Fruit fly (Drosophila melanogaster) whole organism, embryonic: Measurements from ENCODE around the gene Ids.

Experiments used
- ATbp ChIP-seq: fragments of 200-800 bp; sonication (Bioruptor generic); optimal IDR thresholded peaks from 2 replicates; lab custom pipeline; 2017; ENCODE audit warnings: missing biosample characterization, mild to moderate bottlenecking, missing genetic modification characterization, missing genetic modification reagents
- Adf1 ChIP-seq: fragments of 200-800 bp; sonication (Bioruptor generic); IDR thresholded peaks from 2 replicates; pipeline ENCODE4 v1.3.6; 2022; ENCODE audit warnings: missing biosample characterization, missing genetic modification characterization
- Atf6 ChIP-seq: fragments of 200-800 bp; sonication (Bioruptor generic); IDR thresholded peaks from 2 replicates; pipeline ENCODE4 v1.3.6; 2022; ENCODE audit warnings: missing biosample characterization, missing genetic modification characterization
- Bteb2 ChIP-seq: fragments of 200-800 bp; sonication (Bioruptor generic); optimal IDR thresholded peaks from 2 replicates; lab custom pipeline; 2016; ENCODE audit warnings: missing biosample characterization, missing genetic modification characterization
- CG11456 ChIP-seq: fragments of 200-800 bp; sonication (Bioruptor generic); IDR thresholded peaks from 3 replicates; pipeline ENCODE4 v1.3.6; 2022; ENCODE audit warnings: missing biosample characterization, missing genetic modification characterization
- CG12104 ChIP-seq: fragments of 200-800 bp; sonication (Bioruptor generic); optimal IDR thresholded peaks from 3 replicates; lab custom pipeline; 2016; ENCODE audit warnings: missing biosample characterization, missing genetic modification characterization
- CG12391 ChIP-seq: fragments of 200-800 bp; sonication (Bioruptor generic); optimal IDR thresholded peaks from 3 replicates; lab custom pipeline; 2018; ENCODE audit warnings: missing biosample characterization, mild to moderate bottlenecking, missing genetic modification characterization, moderate library complexity
- CG13624 ChIP-seq: fragments of 200-800 bp; sonication (Bioruptor generic); optimal IDR thresholded peaks from 2 replicates; lab custom pipeline; 2016; ENCODE audit warnings: missing biosample characterization, missing genetic modification characterization
- CG14014 ChIP-seq: fragments of 200-800 bp; sonication (Bioruptor generic); IDR thresholded peaks from 2 replicates; pipeline ENCODE4 v1.3.6; 2022; ENCODE audit warnings: missing biosample characterization, missing genetic modification characterization
- CG17912 ChIP-seq: fragments of 200-800 bp; sonication (Bioruptor generic); optimal IDR thresholded peaks from 2 replicates; lab custom pipeline; 2018; ENCODE audit warnings: missing biosample characterization, mild to moderate bottlenecking, missing genetic modification characterization
- CG2678 ChIP-seq: fragments of 200-800 bp; sonication (Bioruptor generic); optimal IDR thresholded peaks from 3 replicates; lab custom pipeline; 2019; ENCODE audit warnings: missing biosample characterization, mild to moderate bottlenecking, missing genetic modification characterization, moderate library complexity
- CG3065 ChIP-seq: fragments of 200-800 bp; sonication (Bioruptor generic); optimal IDR thresholded peaks from 2 replicates; lab custom pipeline; 2016; ENCODE audit warnings: missing biosample characterization, missing genetic modification characterization
- CG32767 ChIP-seq: fragments of 200-800 bp; sonication (Bioruptor generic); IDR thresholded peaks from 2 replicates; pipeline ENCODE4 v1.3.6; 2022; ENCODE audit warnings: missing biosample characterization, missing genetic modification characterization
- CG3407 ChIP-seq: fragments of 200-800 bp; sonication (Bioruptor generic); optimal IDR thresholded peaks from 2 replicates; lab custom pipeline; 2018; ENCODE audit warnings: missing biosample characterization, mild to moderate bottlenecking, missing genetic modification characterization
- CG5953 ChIP-seq: fragments of 200-800 bp; sonication (Bioruptor generic); IDR thresholded peaks from 2 replicates; pipeline ENCODE4 v1.3.6; 2022; ENCODE audit warnings: missing biosample characterization, missing genetic modification characterization
- CG6689 ChIP-seq: fragments of 200-800 bp; sonication (Bioruptor generic); IDR thresholded peaks from 2 replicates; pipeline ENCODE4 v1.3.6; 2022; ENCODE audit warnings: missing biosample characterization, missing genetic modification characterization
- CG6765 ChIP-seq: fragments of 200-800 bp; sonication (Bioruptor generic); optimal IDR thresholded peaks from 3 replicates; lab custom pipeline; 2017; ENCODE audit warnings: missing biosample characterization, mild to moderate bottlenecking, missing genetic modification characterization
- Ets65A ChIP-seq: fragments of 200-800 bp; sonication (Bioruptor generic); peaks from one replicate; lab custom pipeline; 2016; ENCODE audit warnings: missing biosample characterization, missing genetic modification characterization
- Hey ChIP-seq: fragments of 200-800 bp; sonication (Bioruptor generic); optimal IDR thresholded peaks from 3 replicates; lab custom pipeline; 2018; ENCODE audit warnings: missing biosample characterization, mild to moderate bottlenecking, missing genetic modification characterization
- HmgD ChIP-seq: fragments of 200-800 bp; sonication (Bioruptor generic); optimal IDR thresholded peaks from 3 replicates; lab custom pipeline; 2016; ENCODE audit warnings: missing biosample characterization, missing genetic modification characterization
- Jarid2 ChIP-seq: fragments of 200-800 bp; sonication (Bioruptor generic); optimal IDR thresholded peaks from 3 replicates; lab custom pipeline; 2017; ENCODE audit warnings: mild to moderate bottlenecking, missing biosample characterization, missing genetic modification reagents, missing genetic modification characterization
- Nf-YC ChIP-seq: fragments of 200-800 bp; optimal IDR thresholded peaks from 3 replicates; lab custom pipeline; 2019; ENCODE audit warnings: missing biosample characterization, mild to moderate bottlenecking, missing genetic modification characterization, moderate library complexity
- Ptx1 ChIP-seq: fragments of 200-800 bp; sonication (Bioruptor generic); IDR thresholded peaks from 2 replicates; pipeline ENCODE4 v1.3.6; 2022; ENCODE audit warnings: missing biosample characterization, missing genetic modification characterization
- Side ChIP-seq: fragments of 200-800 bp; sonication (Bioruptor generic); optimal IDR thresholded peaks from 2 replicates; lab custom pipeline; 2016; ENCODE audit warnings: missing biosample characterization, missing genetic modification characterization
- Stat92E ChIP-seq, 3 experiments: fragments of >200 bp in 2 of 3; fragments of 200-800 bp in 1 of 3; sonication (Bioruptor generic) in 1 of 3; optimal IDR thresholded peaks; 2 replicates each; lab custom pipeline; 2017 to 2019; ENCODE audit warnings: missing biosample characterization in 3 of 3, missing genetic modification characterization in 3 of 3, mild to moderate bottlenecking in 1 of 3, moderate library complexity in 1 of 3
- aop ChIP-seq: fragments of 200-800 bp; sonication (Bioruptor generic); IDR thresholded peaks from 2 replicates; pipeline ENCODE4 v1.3.6; 2022; ENCODE audit warnings: missing biosample characterization, missing genetic modification characterization
- ase ChIP-seq: fragments of 200-800 bp; sonication (Bioruptor generic); IDR thresholded peaks from 3 replicates; pipeline ENCODE4 v1.3.6; 2022; ENCODE audit warnings: missing biosample characterization, missing genetic modification characterization
- ato ChIP-seq: fragments of 200-800 bp; sonication (Bioruptor generic); IDR thresholded peaks from 2 replicates; pipeline ENCODE4 v1.3.6; 2022; ENCODE audit warnings: missing biosample characterization, missing genetic modification characterization; ENCODE audit not compliant: partially characterized antibody
- az2 ChIP-seq: fragments of 200-800 bp; sonication (Bioruptor generic); optimal IDR thresholded peaks from 3 replicates; lab custom pipeline; 2016; ENCODE audit warnings: missing biosample characterization, missing genetic modification characterization
- cas ChIP-seq: fragments of 200-800 bp; sonication (Bioruptor generic); IDR thresholded peaks from 2 replicates; pipeline ENCODE4 v1.3.6; 2022; ENCODE audit warnings: missing biosample characterization, missing genetic modification characterization
- dan ChIP-seq: fragments of 200-800 bp; sonication (Bioruptor generic); IDR thresholded peaks from 2 replicates; pipeline ENCODE4 v1.3.6; 2022; ENCODE audit warnings: missing biosample characterization, missing genetic modification characterization
- dm ChIP-seq: fragments of 200-800 bp; sonication (Bioruptor generic); optimal IDR thresholded peaks from 3 replicates; lab custom pipeline; 2016; ENCODE audit warnings: missing biosample characterization, missing genetic modification characterization
- dysf ChIP-seq: fragments of 200-800 bp; sonication (Bioruptor generic); IDR thresholded peaks from 3 replicates; pipeline ENCODE4 v1.3.6; 2022; ENCODE audit warnings: missing biosample characterization, missing genetic modification characterization
- en ChIP-seq: fragments of 200-800 bp; sonication (Bioruptor generic); optimal IDR thresholded peaks from 2 replicates; lab custom pipeline; 2016; ENCODE audit warnings: missing biosample characterization, missing genetic modification characterization
- eve ChIP-seq, 2 experiments: fragments of >200 bp; optimal IDR thresholded peaks; 2 replicates each; lab custom pipeline; 2017; ENCODE audit warnings: missing biosample characterization in 2 of 2, missing genetic modification characterization in 2 of 2
- fd64A ChIP-seq: fragments of 200-800 bp; sonication (Bioruptor generic); optimal IDR thresholded peaks from 3 replicates; lab custom pipeline; 2018; ENCODE audit warnings: missing biosample characterization, mild to moderate bottlenecking, missing genetic modification characterization
- gce ChIP-seq: fragments of 200-800 bp; sonication (Bioruptor generic); IDR thresholded peaks from 3 replicates; pipeline ENCODE4 v1.3.6; 2022; ENCODE audit warnings: missing biosample characterization, missing genetic modification characterization
- gcm ChIP-seq: fragments of 200-800 bp; sonication (Bioruptor generic); optimal IDR thresholded peaks from 2 replicates; lab custom pipeline; 2019; ENCODE audit warnings: missing biosample characterization, mild to moderate bottlenecking, missing genetic modification characterization, moderate library complexity
- h ChIP-seq: fragments of >200 bp; optimal IDR thresholded peaks from 2 replicates; lab custom pipeline; 2017
- klu ChIP-seq: fragments of 200-800 bp; sonication (Bioruptor generic); IDR thresholded peaks from 2 replicates; pipeline ENCODE4 v1.3.6; 2022; ENCODE audit warnings: missing biosample characterization, missing genetic modification characterization
- oc ChIP-seq: fragments of 200-800 bp; sonication (Bioruptor generic); optimal IDR thresholded peaks from 2 replicates; lab custom pipeline; 2018; ENCODE audit warnings: missing biosample characterization, mild to moderate bottlenecking, missing genetic modification characterization, moderate library complexity
- p53 ChIP-seq: fragments of 200-800 bp; sonication (Bioruptor generic); optimal IDR thresholded peaks from 2 replicates; lab custom pipeline; 2016; ENCODE audit warnings: missing biosample characterization, missing genetic modification characterization
- pb ChIP-seq: fragments of 200-800 bp; sonication (Bioruptor generic); optimal IDR thresholded peaks from 3 replicates; lab custom pipeline; 2016; ENCODE audit warnings: missing biosample characterization, missing genetic modification characterization
- ranshi ChIP-seq: fragments of 200-800 bp; sonication (Bioruptor generic); IDR thresholded peaks from 2 replicates; pipeline ENCODE4 v1.3.6; 2022; ENCODE audit warnings: missing biosample characterization, missing genetic modification characterization
- schlank ChIP-seq: fragments of 200-800 bp; sonication (Bioruptor generic); optimal IDR thresholded peaks from 2 replicates; lab custom pipeline; 2018; ENCODE audit warnings: missing biosample characterization, mild to moderate bottlenecking, missing genetic modification characterization
- sna ChIP-seq: fragments of 200-800 bp; sonication (Bioruptor generic); IDR thresholded peaks from 2 replicates; pipeline ENCODE4 v1.3.6; 2022; ENCODE audit warnings: missing biosample characterization, missing genetic modification characterization; ENCODE audit not compliant: partially characterized antibody
- ssp ChIP-seq: fragments of 200-800 bp; sonication (Bioruptor generic); IDR thresholded peaks from 2 replicates; pipeline ENCODE4 v1.3.6; 2022; ENCODE audit warnings: missing biosample characterization, missing genetic modification characterization
- tll ChIP-seq, 2 experiments: fragments of 200-800 bp in 1 of 2; fragments of >200 bp in 1 of 2; sonication (Bioruptor generic) in 1 of 2; optimal IDR thresholded peaks; 2 replicates each; lab custom pipeline; 2017 to 2019; ENCODE audit warnings: missing biosample characterization in 2 of 2, missing genetic modification characterization in 2 of 2, mild to moderate bottlenecking in 1 of 2, moderate library complexity in 1 of 2
- tup ChIP-seq: fragments of 200-800 bp; sonication (Bioruptor generic); optimal IDR thresholded peaks from 2 replicates; lab custom pipeline; 2016; ENCODE audit warnings: missing biosample characterization, mild to moderate bottlenecking, missing genetic modification characterization, moderate library complexity

The Ids gene

DNA sequence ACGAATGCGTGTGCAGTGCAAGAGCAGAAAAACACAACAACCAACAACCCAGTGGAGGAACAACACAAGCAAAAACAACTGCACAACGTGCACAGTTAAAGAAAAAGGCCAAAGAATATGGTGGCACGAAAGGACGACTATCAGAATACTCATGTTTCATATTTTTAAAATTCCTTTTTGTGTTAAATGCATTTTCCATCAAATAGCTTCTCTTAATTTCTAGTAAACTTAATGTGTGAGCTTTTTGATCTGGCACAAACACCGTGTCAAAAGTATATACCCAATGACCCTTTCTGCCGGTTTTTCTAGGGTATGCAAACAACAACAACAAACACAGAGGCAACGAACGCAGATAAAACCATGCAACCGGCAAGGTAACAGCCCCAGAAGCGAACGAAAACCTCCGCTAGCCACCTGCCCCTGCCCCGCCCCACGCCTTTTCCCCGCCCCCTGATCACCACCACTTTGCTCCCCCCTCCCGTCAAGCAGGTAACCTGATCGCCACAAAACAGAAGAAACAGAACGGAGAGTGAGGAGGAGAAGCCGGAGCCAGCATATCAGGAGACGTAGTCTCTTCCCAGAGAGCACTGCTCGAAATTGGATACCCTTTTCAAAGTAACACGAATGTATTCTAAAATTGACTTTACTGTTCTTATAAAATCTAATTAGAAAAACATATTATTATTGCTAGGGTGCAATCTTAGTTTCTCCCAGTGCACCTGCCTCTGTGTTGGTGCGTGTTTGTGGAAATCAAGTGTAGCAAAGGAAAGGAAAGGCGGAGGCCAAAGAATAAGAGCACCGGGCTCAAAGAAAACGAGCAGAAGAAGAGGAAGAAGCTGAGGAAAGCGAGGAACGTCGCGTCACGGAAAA lies 17.0 kb downstream of the Ids start (continued):
- TF ChIP-seq dan (GFP tag; lab: Robert Waterston, UW) (peak; percentile 96), CG17912 (GFP tag; lab: Kevin White, UChicago) (no peak), gce (GFP tag; lab: Robert Waterston, UW) (peak; percentile 82; the same call in 2 of the 3 replicates), Adf1 (GFP tag; lab: Robert Waterston, UW) (no peak), CG11456 (GFP tag; lab: Robert Waterston, UW) (peak; percentile 75), CG6765 (GFP tag; lab: Kevin White, UChicago) (no peak), sna (GFP tag; lab: Robert Waterston, UW) (no peak), ato (GFP tag; lab: Robert Waterston, UW) (no peak), klu (GFP tag; lab: Robert Waterston, UW) (peak; percentile 57; the same call in 1 of the 2 replicates), eve (GFP tag; optimal IDR thresholded peaks at IDR 0.05; lab: Kevin White, UChicago) (peak; percentile 92 to 96), tup (GFP tag; lab: Kevin White, UChicago) (peak; percentile 81), cas (GFP tag; lab: Robert Waterston, UW) (no peak), Nf-YC (tag; lab: Kevin White, UChicago) (no peak), Ptx1 (GFP tag; lab: Robert Waterston, UW) (peak; percentile 79), p53 (GFP tag; lab: Kevin White, UChicago) (peak; percentile 65), CG14014 (peak; percentile 49), Ets65A (GFP tag; lab: Kevin White, UChicago) (peak; percentile 99), Hey (tag; lab: Kevin White, UChicago) (no peak), CG32767 (peak; percentile 83), Atf6 (GFP tag; lab: Robert Waterston, UW) (no peak; the same call in 1 of the 2 replicates), tll (GFP tag; optimal IDR thresholded peaks at IDR 0.05; lab: Kevin White, UChicago) (peak; percentile 30 to 62), schlank (no peak), pb (GFP tag; lab: Kevin White, UChicago) (peak; percentile 88), CG2678 (tag; lab: Kevin White, UChicago) (peak; percentile 82), ranshi (GFP tag; lab: Robert Waterston, UW) (peak; percentile 91), oc (tag; lab: Kevin White, UChicago) (peak; percentile 89), CG12391 (tag; lab: Kevin White, UChicago) (peak; percentile 92), Jarid2 (GFP tag; lab: Kevin White, UChicago) (peak; percentile 48), Side (peak; percentile 76), CG5953 (GFP tag; lab: Robert Waterston, UW) (peak; percentile 91), aop (peak; percentile 88), CG13624 (GFP tag; lab: Kevin White, UChicago) (peak; percentile 72), Stat92E (GFP tag; optimal IDR thresholded peaks at IDR 0.05; lab: Kevin White, UChicago) (peak in 1 of 3 experiments; percentile 90), CG3065 (peak; percentile 89), fd64A (GFP tag; lab: Kevin White, UChicago) (peak; percentile 85), ATbp (GFP tag; lab: Kevin White, UChicago) (peak; percentile 89), CG6689 (GFP tag; lab: Robert Waterston, UW) (peak; percentile 92), ase (peak; percentile 84), CG3407 (peak; percentile 82), dysf (GFP tag; lab: Robert Waterston, UW) (peak; percentile 80), Bteb2 (GFP tag; lab: Kevin White, UChicago) (peak; percentile 45), h (lab: Kevin White, UChicago) (no peak), HmgD (GFP tag; lab: Kevin White, UChicago) (peak; percentile 87), az2 (GFP tag; lab: Kevin White, UChicago) (peak; percentile 95), gcm (GFP tag; lab: Kevin White, UChicago) (peak; percentile 73), en (peak; percentile 85), dm (peak; percentile 85), ssp (peak; percentile 77), CG12104 (GFP tag; lab: Kevin White, UChicago) (peak; percentile 69)
